Fruit fly (Drosophila melanogaster) whole organism, embryonic: ENCODE measurements around the gene CG4133.

Source experiments
- B-H1 ChIP-seq: fragments of 200-800 bp; sonication (Bioruptor generic); IDR thresholded peaks from 3 replicates; pipeline ENCODE4 v1.3.6; 2022; ENCODE audit warnings: missing biosample characterization, missing genetic modification characterization
- CG10267 ChIP-seq: fragments of 200-800 bp; sonication (Bioruptor generic); optimal IDR thresholded peaks from 2 replicates; lab custom pipeline; 2018; ENCODE audit warnings: missing biosample characterization, mild to moderate bottlenecking, missing genetic modification characterization, moderate library complexity
- CG11247 ChIP-seq: fragments of 200-800 bp; sonication (Bioruptor generic); IDR thresholded peaks from 2 replicates; pipeline ENCODE4 v1.3.6; 2022; ENCODE audit warnings: missing biosample characterization, missing genetic modification characterization
- CG11695 ChIP-seq: fragments of 200-800 bp; sonication (Bioruptor generic); IDR thresholded peaks from 3 replicates; pipeline ENCODE4 v1.3.6; 2022; ENCODE audit warnings: missing biosample characterization, missing genetic modification characterization
- CG12391 ChIP-seq: fragments of 200-800 bp; sonication (Bioruptor generic); optimal IDR thresholded peaks from 3 replicates; lab custom pipeline; 2018; ENCODE audit warnings: missing biosample characterization, mild to moderate bottlenecking, missing genetic modification characterization, moderate library complexity
- CG12659 ChIP-seq: fragments of 200-800 bp; sonication (Bioruptor generic); optimal IDR thresholded peaks from 3 replicates; lab custom pipeline; 2017; ENCODE audit warnings: mild to moderate bottlenecking, missing biosample characterization, missing genetic modification reagents, missing genetic modification characterization
- CG13296 ChIP-seq: fragments of 200-800 bp; sonication (Bioruptor generic); optimal IDR thresholded peaks from 3 replicates; lab custom pipeline; 2018; ENCODE audit warnings: missing biosample characterization, mild to moderate bottlenecking, missing genetic modification characterization
- CG16779 ChIP-seq: fragments of 200-800 bp; sonication (Bioruptor generic); IDR thresholded peaks from 2 replicates; pipeline ENCODE4 v1.3.6; 2022; ENCODE audit warnings: missing biosample characterization, missing genetic modification characterization
- CG16815 ChIP-seq: fragments of 200-800 bp; sonication (Bioruptor generic); optimal IDR thresholded peaks from 3 replicates; lab custom pipeline; 2017; ENCODE audit warnings: missing biosample characterization, mild to moderate bottlenecking, missing genetic modification characterization
- CG17328 ChIP-seq: fragments of 200-800 bp; sonication (Bioruptor generic); IDR thresholded peaks from 2 replicates; pipeline ENCODE4 v1.3.6; 2022; ENCODE audit warnings: missing biosample characterization, missing genetic modification characterization
- CG1792 ChIP-seq: fragments of 200-800 bp; sonication (Bioruptor generic); optimal IDR thresholded peaks from 2 replicates; lab custom pipeline; 2016; ENCODE audit warnings: missing biosample characterization, missing genetic modification characterization
- CG18764 ChIP-seq: fragments of 200-800 bp; sonication (Bioruptor generic); optimal IDR thresholded peaks from 3 replicates; lab custom pipeline; 2016; ENCODE audit warnings: missing biosample characterization, missing genetic modification characterization
- CG7271 ChIP-seq: fragments of 200-800 bp; sonication (Bioruptor generic); optimal IDR thresholded peaks from 2 replicates; lab custom pipeline; 2018; ENCODE audit warnings: missing biosample characterization, mild to moderate bottlenecking, missing genetic modification characterization, moderate library complexity
- CG7786 ChIP-seq: fragments of 200-800 bp; sonication (Bioruptor generic); optimal IDR thresholded peaks from 2 replicates; lab custom pipeline; 2016; ENCODE audit warnings: missing biosample characterization, missing genetic modification characterization
- D19A ChIP-seq: fragments of 200-800 bp; optimal IDR thresholded peaks from 3 replicates; lab custom pipeline; 2019; ENCODE audit warnings: missing biosample characterization, mild to moderate bottlenecking, missing genetic modification characterization, moderate library complexity
- HLH4C ChIP-seq: fragments of 200-800 bp; sonication (Bioruptor generic); IDR thresholded peaks from 3 replicates; pipeline ENCODE4 v1.3.6; 2022; ENCODE audit warnings: missing biosample characterization, missing genetic modification characterization; ENCODE audit not compliant: partially characterized antibody
- Jarid2 ChIP-seq: fragments of 200-800 bp; sonication (Bioruptor generic); optimal IDR thresholded peaks from 3 replicates; lab custom pipeline; 2017; ENCODE audit warnings: mild to moderate bottlenecking, missing biosample characterization, missing genetic modification reagents, missing genetic modification characterization
- Mes4 ChIP-seq: fragments of 200-800 bp; sonication (Bioruptor generic); optimal IDR thresholded peaks from 2 replicates; lab custom pipeline; 2016; ENCODE audit warnings: missing biosample characterization, missing genetic modification characterization
- Mrtf ChIP-seq: fragments of 200-800 bp; sonication (Bioruptor generic); IDR thresholded peaks from 3 replicates; pipeline ENCODE4 v1.3.6; 2022; ENCODE audit warnings: missing biosample characterization, missing genetic modification characterization
- NFAT ChIP-seq: fragments of 200-800 bp; sonication (Bioruptor generic); IDR thresholded peaks from 2 replicates; pipeline ENCODE4 v1.3.6; 2022; ENCODE audit warnings: missing biosample characterization, missing genetic modification characterization
- PHDP ChIP-seq: fragments of 200-800 bp; sonication (Bioruptor generic); optimal IDR thresholded peaks from 3 replicates; lab custom pipeline; 2018; ENCODE audit warnings: missing biosample characterization, mild to moderate bottlenecking, missing genetic modification characterization, moderate library complexity
- Pdp1 ChIP-seq, 2 experiments: fragments of 200-800 bp; sonication (Bioruptor generic); optimal IDR thresholded peaks; 3 replicates each; lab custom pipeline; 2016; ENCODE audit warnings: missing biosample characterization in 2 of 2, missing genetic modification characterization in 2 of 2, mild to moderate bottlenecking in 1 of 2, moderate library complexity in 1 of 2
- Scr ChIP-seq: fragments of 200-800 bp; sonication (Bioruptor generic); IDR thresholded peaks from 2 replicates; pipeline ENCODE4 v1.3.6; 2022; ENCODE audit warnings: missing biosample characterization, missing genetic modification characterization; ENCODE audit not compliant: partially characterized antibody
- Stat92E ChIP-seq, 3 experiments: fragments of >200 bp in 2 of 3; fragments of 200-800 bp in 1 of 3; sonication (Bioruptor generic) in 1 of 3; optimal IDR thresholded peaks; 2 replicates each; lab custom pipeline; 2017 to 2019; ENCODE audit warnings: missing biosample characterization in 3 of 3, missing genetic modification characterization in 3 of 3, mild to moderate bottlenecking in 1 of 3, moderate library complexity in 1 of 3
- Usf ChIP-seq: fragments of 200-800 bp; sonication (Bioruptor generic); optimal IDR thresholded peaks from 2 replicates; lab custom pipeline; 2017; ENCODE audit warnings: missing genotype, missing biosample characterization, missing genetic modification characterization
- ac ChIP-seq: fragments of 200-800 bp; sonication (Bioruptor generic); optimal IDR thresholded peaks from 3 replicates; lab custom pipeline; 2017; ENCODE audit warnings: missing biosample characterization, mild to moderate bottlenecking, missing genetic modification characterization
- amos ChIP-seq: fragments of 200-800 bp; sonication (Bioruptor generic); IDR thresholded peaks from 2 replicates; pipeline ENCODE4 v1.3.6; 2022; ENCODE audit warnings: missing biosample characterization, missing genetic modification characterization; ENCODE audit not compliant: partially characterized antibody
- ash1 ChIP-seq: fragments of 200-800 bp; sonication (Bioruptor generic); optimal IDR thresholded peaks from 2 replicates; lab custom pipeline; 2018; ENCODE audit warnings: missing biosample characterization, mild to moderate bottlenecking, missing genetic modification characterization
- bigmax ChIP-seq: fragments of 200-800 bp; sonication (Bioruptor generic); optimal IDR thresholded peaks from 2 replicates; lab custom pipeline; 2018; ENCODE audit warnings: missing biosample characterization, mild to moderate bottlenecking, missing genetic modification characterization
- croc ChIP-seq: fragments of 200-800 bp; sonication (Bioruptor generic); conservative IDR thresholded peaks from 3 replicates; pipeline ENCODE4 v1.3.6; 2022; ENCODE audit warnings: missing biosample characterization, missing genetic modification characterization
- crp ChIP-seq, 2 experiments: fragments of 200-800 bp; sonication (Bioruptor generic); optimal IDR thresholded peaks; 2 replicates in 1 of 2; 3 replicates in 1 of 2; lab custom pipeline; 2017; ENCODE audit warnings: missing biosample characterization in 2 of 2, missing genetic modification characterization in 2 of 2, mild to moderate bottlenecking in 1 of 2, moderate library complexity in 1 of 2
- cwo ChIP-seq: fragments of 200-800 bp; sonication (Bioruptor generic); optimal IDR thresholded peaks from 3 replicates; lab custom pipeline; 2017; ENCODE audit warnings: missing biosample characterization, missing genetic modification characterization, mild to moderate bottlenecking, moderate library complexity, missing genetic modification reagents
- dati ChIP-seq: fragments of 200-800 bp; sonication (Bioruptor generic); IDR thresholded peaks from 2 replicates; pipeline ENCODE4 v1.3.6; 2022; ENCODE audit warnings: missing biosample characterization, missing genetic modification characterization
- emc ChIP-seq: fragments of 200-800 bp; sonication (Bioruptor generic); optimal IDR thresholded peaks from 2 replicates; lab custom pipeline; 2016; ENCODE audit warnings: missing biosample characterization, missing genetic modification characterization
- fd96Cb ChIP-seq: fragments of 200-800 bp; sonication (Bioruptor generic); optimal IDR thresholded peaks from 2 replicates; lab custom pipeline; 2018; ENCODE audit warnings: missing biosample characterization, mild to moderate bottlenecking, missing genetic modification characterization, moderate library complexity
- hth ChIP-seq: fragments of >200 bp; optimal IDR thresholded peaks from 2 replicates; lab custom pipeline; 2017; ENCODE audit warnings: inconsistent platforms
- kah ChIP-seq: fragments of 200-800 bp; sonication (Bioruptor generic); optimal IDR thresholded peaks from 2 replicates; lab custom pipeline; 2018; ENCODE audit warnings: missing biosample characterization, mild to moderate bottlenecking, missing genetic modification characterization
- kni ChIP-seq: fragments of 200-800 bp; sonication (Bioruptor generic); optimal IDR thresholded peaks from 3 replicates; lab custom pipeline; 2017; ENCODE audit warnings: mild to moderate bottlenecking, missing biosample characterization, missing genetic modification reagents, missing genetic modification characterization
- mirr ChIP-seq: fragments of 200-800 bp; sonication (Bioruptor generic); optimal IDR thresholded peaks from 3 replicates; lab custom pipeline; 2018; ENCODE audit warnings: missing biosample characterization, mild to moderate bottlenecking, missing genetic modification characterization
- mld ChIP-seq: fragments of 200-800 bp; sonication (Bioruptor generic); IDR thresholded peaks from 3 replicates; pipeline ENCODE4 v1.3.6; 2022; ENCODE audit warnings: missing biosample characterization, missing genetic modification characterization; ENCODE audit not compliant: partially characterized antibody
- peb ChIP-seq: fragments of 200-800 bp; sonication (Bioruptor generic); IDR thresholded peaks from 2 replicates; pipeline ENCODE4 v1.3.6; 2022; ENCODE audit warnings: missing biosample characterization, missing genetic modification characterization
- pfk ChIP-seq: fragments of 200-800 bp; sonication (Bioruptor generic); optimal IDR thresholded peaks from 2 replicates; lab custom pipeline; 2018; ENCODE audit warnings: missing biosample characterization, mild to moderate bottlenecking, missing genetic modification characterization, moderate library complexity
- sima ChIP-seq: fragments of 200-800 bp; sonication (Bioruptor generic); optimal IDR thresholded peaks from 2 replicates; lab custom pipeline; 2016; ENCODE audit warnings: missing biosample characterization, missing genetic modification characterization
- sob ChIP-seq: fragments of 200-800 bp; sonication (Bioruptor generic); IDR thresholded peaks from 2 replicates; pipeline ENCODE4 v1.3.6; 2022; ENCODE audit warnings: missing biosample characterization, missing genetic modification characterization
- unc-4 ChIP-seq: fragments of 200-800 bp; sonication (Bioruptor generic); IDR thresholded peaks from 2 replicates; pipeline ENCODE4 v1.3.6; 2022; ENCODE audit warnings: missing biosample characterization, missing genetic modification characterization; ENCODE audit not compliant: partially characterized antibody
- wdn ChIP-seq: fragments of 200-800 bp; sonication (Bioruptor generic); IDR thresholded peaks from 2 replicates; pipeline ENCODE4 v1.3.6; 2022; ENCODE audit warnings: missing biosample characterization, missing genetic modification characterization

The CG4133 gene

DNA sequence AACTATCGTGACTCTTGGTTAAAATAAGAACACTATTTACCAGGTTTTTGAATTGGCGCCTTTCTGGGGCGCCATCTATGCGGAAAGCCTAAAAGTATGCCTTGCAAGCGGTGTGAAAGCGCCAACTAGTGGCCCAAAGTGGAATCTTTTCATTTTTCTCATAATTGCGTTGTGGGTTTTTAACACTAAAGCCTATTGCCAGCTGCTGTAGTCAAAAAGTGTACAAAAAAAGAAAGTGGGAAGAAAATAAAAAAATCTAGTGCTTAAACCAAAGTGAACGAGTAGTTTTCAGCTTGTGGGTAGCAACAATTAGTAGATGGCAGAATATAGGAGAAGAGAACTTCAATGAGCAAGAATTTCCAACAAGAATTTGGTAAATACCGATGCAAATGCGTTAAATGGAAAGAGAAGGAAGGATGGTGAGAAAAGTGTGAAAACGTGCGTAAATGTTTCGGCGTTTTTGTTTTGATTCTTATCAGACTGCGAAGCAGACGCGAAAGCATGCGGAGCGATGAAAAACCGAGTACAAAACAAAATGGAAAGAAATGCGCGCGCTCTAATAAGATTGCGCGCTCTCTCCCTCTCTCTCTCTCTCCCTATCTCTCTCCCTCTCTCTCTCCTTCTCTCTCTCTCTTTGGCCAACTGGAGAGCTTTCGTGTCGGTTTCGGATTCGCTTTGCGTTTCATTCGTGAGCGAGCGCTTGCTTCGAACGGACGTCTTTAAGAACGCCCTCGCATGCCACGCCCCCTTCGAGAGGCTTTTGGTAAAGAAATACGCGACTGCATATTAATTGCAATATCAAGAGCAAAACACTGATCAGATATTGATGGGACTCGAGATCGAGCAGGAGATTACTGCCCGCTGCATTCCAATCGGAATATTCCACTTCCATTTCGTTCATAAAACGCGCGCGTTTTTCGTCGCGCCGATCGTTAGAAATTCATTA is 35.1 kb downstream of the CG4133 start (continued):
- TF ChIP-seq crp (GFP tag; optimal IDR thresholded peaks at IDR 0.05; lab: Kevin White, UChicago) (peak; percentile 61 to 91), CG1792 (GFP tag; lab: Kevin White, UChicago) (peak; percentile 69), bigmax (GFP tag; lab: Kevin White, UChicago) (no peak), Stat92E (GFP tag; optimal IDR thresholded peaks at IDR 0.05; lab: Kevin White, UChicago) (peak in 1 of 3 experiments; percentile 72), hth (lab: Kevin White, UChicago) (no peak), mirr (GFP tag; lab: Kevin White, UChicago) (peak; percentile 71), CG7786 (GFP tag; lab: Kevin White, UChicago) (peak; percentile 70), CG10267 (peak; percentile 93), CG11695 (GFP tag; lab: Robert Waterston, UW) (peak; percentile 31; the same call in 1 of the 3 replicates), CG18764 (GFP tag; lab: Kevin White, UChicago) (peak; percentile 31), B-H1 (GFP tag; lab: Robert Waterston, UW) (no peak; the same call in 1 of the 3 replicates), PHDP (tag; lab: Kevin White, UChicago) (peak; percentile 51), sima (GFP tag; lab: Kevin White, UChicago) (peak; percentile 56), fd96Cb (tag; lab: Kevin White, UChicago) (peak; percentile 33), peb (GFP tag; lab: Robert Waterston, UW) (0 out of 2 replicates have a peak, but pooled peaks have one; percentile 8), CG13296 (peak; percentile 60), CG17328 (GFP tag; lab: Robert Waterston, UW) (peak; percentile 47; the same call in 1 of the 2 replicates), Mrtf (peak; percentile 75; the same call in 2 of the 3 replicates), pfk (GFP tag; lab: Kevin White, UChicago) (peak; percentile 59), kah (GFP tag; lab: Kevin White, UChicago) (peak; percentile 67), wdn (GFP tag; lab: Robert Waterston, UW) (peak; percentile 54; the same call in 1 of the 2 replicates), croc (0 out of 3 replicates have a peak, but pooled peaks have one; percentile 12), CG16779 (GFP tag; lab: Robert Waterston, UW) (peak; percentile 64), Usf (peak; percentile 35), NFAT (peak; percentile 88), sob (GFP tag; lab: Robert Waterston, UW) (peak; percentile 80), D19A (tag; lab: Kevin White, UChicago) (peak; percentile 4), ash1 (GFP tag; lab: Kevin White, UChicago) (peak; percentile 39), CG12391 (tag; lab: Kevin White, UChicago) (peak; percentile 45), CG11247 (GFP tag; lab: Robert Waterston, UW) (peak; percentile 79), Scr (GFP tag; lab: Robert Waterston, UW) (peak; percentile 57), CG16815 (peak; percentile 58), ac (peak; percentile 9), mld (no peak), unc-4 (GFP tag; lab: Robert Waterston, UW) (peak; percentile 61), kni (GFP tag; lab: Kevin White, UChicago) (peak; percentile 21), amos (GFP tag; lab: Robert Waterston, UW) (peak; percentile 51; the same call in 1 of the 2 replicates), cwo (peak; percentile 84), CG12659 (GFP tag; lab: Kevin White, UChicago) (peak; percentile 67), Jarid2 (GFP tag; lab: Kevin White, UChicago) (peak; percentile 96), Pdp1 (GFP tag; optimal IDR thresholded peaks at IDR 0.05; lab: Kevin White, UChicago) (peak; percentile 68 to 73), emc (GFP tag; lab: Kevin White, UChicago) (peak; percentile 64), HLH4C (GFP tag; lab: Robert Waterston, UW) (peak; percentile 41), CG7271 (peak; percentile 45), Mes4 (GFP tag; lab: Kevin White, UChicago) (peak; percentile 62), dati (GFP tag; lab: Robert Waterston, UW) (no peak)
